Worm (Caenorhabditis elegans): ENCODE measurements around the gene K08D8.4.

- TF ChIP-seq ztf-4 (tag; optimal IDR thresholded peaks at IDR 0.05) (no peak), nhr-12 (tag; optimal IDR thresholded peaks at IDR 0.05) (no peak), nhr-21 (tag; optimal IDR thresholded peaks at IDR 0.05) (no peak), ztf-11 (tag; optimal IDR thresholded peaks at IDR 0.05) (no peak), ceh-82 (tag; optimal IDR thresholded peaks at IDR 0.05) (no peak)
These were observed 39.5 kb downstream of the K08D8.4 start for ce11 chrIV:12870315-12870714.

Measured in whole organism, L2 larva.